Fruit fly (Drosophila melanogaster) whole organism, adult: ENCODE results near the gene CG17549.
A peak's percentile ranks its signal among the peaks of the same experiment; 100 is the strongest.

Source experiments
- cic ChIP-seq: fragments of 200-800 bp; sonication (Bioruptor generic); optimal IDR thresholded peaks from 2 replicates; lab custom pipeline; 2017; ENCODE audit warnings: missing biosample characterization, mild to moderate bottlenecking, missing genetic modification characterization, moderate library complexity
- pad ChIP-seq: fragments of 200-800 bp; sonication (Bioruptor generic); optimal IDR thresholded peaks from 3 replicates; lab custom pipeline; 2017; ENCODE audit warnings: missing biosample characterization, missing genetic modification characterization, mild to moderate bottlenecking, moderate library complexity, missing genetic modification reagents

- peak; percentile 36 for TF ChIP-seq cic
- peak; percentile 33 for TF ChIP-seq pad (GFP tag; lab: Kevin White, UChicago)
Measured at dm6 chr2L:19433292-19433691, 43.4 kb upstream of the CG17549 start.
